Fruit fly (Drosophila melanogaster): ENCODE measurements around the gene Dnaaf6.

The Dnaaf6 gene

dm6 chr3L:14648922-14649321, 35.6 kb upstream of the Dnaaf6 start:
- TF ChIP-seq eve (GFP tag; optimal IDR thresholded peaks at IDR 0.05), result peak in 1 of 2 experiments; percentile 29
- TF ChIP-seq Opbp (GFP tag; IDR thresholded peaks at IDR 0.05; ENCODE audit: partially characterized antibody), result no peak
- TF ChIP-seq CG4820 (GFP tag; optimal IDR thresholded peaks at IDR 0.05), result no peak
- peak; percentile 70 for TF ChIP-seq CG11696 (GFP tag; IDR thresholded peaks at IDR 0.05)
- TF ChIP-seq crol (GFP tag; IDR thresholded peaks at IDR 0.05), result peak; percentile 55
- TF ChIP-seq bsh (GFP tag; optimal IDR thresholded peaks at IDR 0.05), result peak in 1 of 2 experiments; percentile 47

DNA sequence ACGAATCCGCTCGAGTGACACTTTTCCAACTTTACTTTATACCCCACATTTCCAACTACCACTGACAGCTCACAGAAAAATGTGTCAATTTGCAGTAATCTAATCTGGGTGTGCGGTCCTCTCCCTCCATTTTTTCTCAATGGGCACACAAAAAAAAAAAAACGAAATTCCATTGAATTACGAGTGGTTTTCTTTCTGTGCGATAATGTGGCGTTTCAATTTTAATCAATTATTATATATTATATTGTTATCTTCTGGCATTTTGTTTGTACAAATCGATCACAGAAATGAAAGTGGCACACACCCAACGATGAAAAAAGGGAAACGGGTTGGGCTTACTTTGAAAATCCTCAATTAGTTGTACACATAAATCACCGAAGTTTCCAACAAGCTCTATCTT, 34.2 kb upstream of the Dnaaf6 start:
- TF ChIP-seq CG2712 (tag; optimal IDR thresholded peaks at IDR 0.05), result peak; percentile 2
- TF ChIP-seq CG11504 (tag; optimal IDR thresholded peaks at IDR 0.05), result peak; percentile 1
- TF ChIP-seq Kr (GFP tag; optimal IDR thresholded peaks at IDR 0.05), result no peak
- TF ChIP-seq CG17328 (GFP tag; IDR thresholded peaks at IDR 0.05), result no peak
- TF ChIP-seq grn (GFP tag; optimal IDR thresholded peaks at IDR 0.05), result peak; percentile 62
- peak; percentile 32 for TF ChIP-seq Vsx1 (GFP tag; optimal IDR thresholded peaks at IDR 0.05)
- TF ChIP-seq exex (tag; optimal IDR thresholded peaks at IDR 0.05), result peak; percentile 85
- TF ChIP-seq ATbp (GFP tag; optimal IDR thresholded peaks at IDR 0.05), result peak; percentile 6
- TF ChIP-seq CG31441 (GFP tag; IDR thresholded peaks at IDR 0.05), result peak; percentile 16; the same call in 1 of the 2 replicates
- TF ChIP-seq CG14441 (GFP tag; IDR thresholded peaks at IDR 0.05), result 0 out of 2 replicates have a peak, but pooled peaks have one; percentile 15
- 0 out of 3 replicates have a peak, but pooled peaks have one; percentile 11 for TF ChIP-seq row (GFP tag; IDR thresholded peaks at IDR 0.05)
- TF ChIP-seq GATAe (GFP tag; conservative IDR thresholded peaks at IDR 0.05), result peak; percentile 60
- TF ChIP-seq CG2199 (GFP tag; IDR thresholded peaks at IDR 0.05), result peak; percentile 65; the same call in 2 of the 3 replicates
- TF ChIP-seq bigmax (GFP tag; optimal IDR thresholded peaks at IDR 0.05), result no peak
- peak; percentile 37; the same call in 1 of the 3 replicates for TF ChIP-seq vnd (GFP tag; IDR thresholded peaks at IDR 0.05; ENCODE audit: partially characterized antibody)
- peak; percentile 14 for TF ChIP-seq CG17359 (tag; optimal IDR thresholded peaks at IDR 0.05)
- peak; percentile 92 for TF ChIP-seq sd (tag; optimal IDR thresholded peaks at IDR 0.05)
- peak; percentile 56 for TF ChIP-seq salm (tag; optimal IDR thresholded peaks at IDR 0.05)
- peak; percentile 75 for TF ChIP-seq lab (GFP tag; optimal IDR thresholded peaks at IDR 0.05)
- TF ChIP-seq CG6254 (GFP tag; optimal IDR thresholded peaks at IDR 0.05), result peak; percentile 24
- TF ChIP-seq Pdp1 (GFP tag; optimal IDR thresholded peaks at IDR 0.05), result peak in 1 of 2 experiments; percentile 18
- TF ChIP-seq Optix (GFP tag; IDR thresholded peaks at IDR 0.05), result no peak
- TF ChIP-seq CG42726 (GFP tag; IDR thresholded peaks at IDR 0.05; ENCODE audit: partially characterized antibody), result no peak
- peak; percentile 5 for TF ChIP-seq CG12391 (tag; optimal IDR thresholded peaks at IDR 0.05)
- no peak for TF ChIP-seq ci (GFP tag; IDR thresholded peaks at IDR 0.05)
- no peak for TF ChIP-seq CG18619 (GFP tag; optimal IDR thresholded peaks at IDR 0.05)
- TF ChIP-seq Bteb2 (GFP tag; optimal IDR thresholded peaks at IDR 0.05), result no peak
- peak in 1 of 3 experiments; percentile 67 for TF ChIP-seq Stat92E (GFP tag; optimal IDR thresholded peaks at IDR 0.05)
- peak; percentile 13 for TF ChIP-seq PHDP (tag; optimal IDR thresholded peaks at IDR 0.05)
- TF ChIP-seq CG10543 (GFP tag; optimal IDR thresholded peaks at IDR 0.05), result peak; percentile 4
- TF ChIP-seq CG10431 (GFP tag; optimal IDR thresholded peaks at IDR 0.05), result peak; percentile 13
- peak; percentile 10 for TF ChIP-seq Blimp-1 (GFP tag; optimal IDR thresholded peaks at IDR 0.05)
- no peak for TF ChIP-seq Deaf1 (tag; optimal IDR thresholded peaks at IDR 0.05)
- 0 out of 3 replicates have a peak, but pooled peaks have one; percentile 20 for TF ChIP-seq CG17361 (GFP tag; IDR thresholded peaks at IDR 0.05)
- peak; percentile 25 for TF ChIP-seq CG15601 (tag; optimal IDR thresholded peaks at IDR 0.05)
- TF ChIP-seq sr (GFP tag; IDR thresholded peaks at IDR 0.05), result no peak
- peak; percentile 82 for TF ChIP-seq sqz (GFP tag; optimal IDR thresholded peaks at IDR 0.05)
- peak in 1 of 2 experiments; percentile 53 for TF ChIP-seq eve (GFP tag; optimal IDR thresholded peaks at IDR 0.05)
- peak; percentile 47 for TF ChIP-seq sug (tag; optimal IDR thresholded peaks at IDR 0.05)
- peak; percentile 4 for TF ChIP-seq CG7839 (tag; optimal IDR thresholded peaks at IDR 0.05)
